Worm (Caenorhabditis elegans) whole organism, mixed stage, embryonic: Measurements from ENCODE around the gene K08C7.6.

Source experiments
- M03D4.4 ChIP-seq: sonication (generic microtip); optimal IDR thresholded peaks from 2 replicates; lab custom pipeline; 2017; ENCODE audit warnings: mild to moderate bottlenecking, missing genetic modification characterization, missing compliant biosample characterization
- bed-3 ChIP-seq: fragments of 200-800 bp; sonication (Bioruptor generic); optimal IDR thresholded peaks from 3 replicates; lab custom pipeline; 2018; ENCODE audit warnings: mild to moderate bottlenecking, missing genetic modification characterization, moderate library complexity, missing compliant biosample characterization
- blmp-1 ChIP-seq: fragments of 150-350 bp; optimal IDR thresholded peaks from 2 replicates; lab custom pipeline; 2014; ENCODE audit warnings: missing biosample characterization, missing genetic modification characterization
- ceh-39 ChIP-seq: fragments of 150-350 bp; optimal IDR thresholded peaks from 2 replicates; lab custom pipeline; 2014; ENCODE audit warnings: missing biosample characterization, missing genetic modification characterization
- ceh-43 ChIP-seq: fragments of 200-800 bp; sonication (Bioruptor generic); optimal IDR thresholded peaks from 2 replicates; lab custom pipeline; 2018; ENCODE audit warnings: mild to moderate bottlenecking, missing genetic modification characterization, moderate library complexity, missing compliant biosample characterization
- ceh-83 ChIP-seq: fragments of 200-800 bp; sonication (Bioruptor generic); optimal IDR thresholded peaks from 2 replicates; lab custom pipeline; 2018; ENCODE audit warnings: mild to moderate bottlenecking, missing genetic modification characterization, missing compliant biosample characterization
- ces-1 ChIP-seq: fragments of 150-350 bp; optimal IDR thresholded peaks from 2 replicates; lab custom pipeline; 2014; ENCODE audit warnings: missing biosample characterization, missing genetic modification reagents, missing genetic modification characterization
- cnd-1 ChIP-seq: fragments of 200-800 bp; sonication (Bioruptor generic); optimal IDR thresholded peaks from 2 replicates; lab custom pipeline; 2018; ENCODE audit warnings: mild to moderate bottlenecking, missing genetic modification characterization, missing compliant biosample characterization
- drap-1 ChIP-seq: fragments of 200-800 bp; sonication (Bioruptor generic); optimal IDR thresholded peaks from 3 replicates; lab custom pipeline; 2018; ENCODE audit warnings: mild to moderate bottlenecking, missing genetic modification characterization, missing compliant biosample characterization
- elt-1 ChIP-seq: sonication (generic microtip); optimal IDR thresholded peaks from 2 replicates; lab custom pipeline; 2017; ENCODE audit warnings: missing genetic modification characterization, mild to moderate bottlenecking, missing compliant biosample characterization, antibody characterized with exemption, moderate library complexity, borderline replicate concordance; ENCODE audit not compliant: insufficient read depth
- flh-1 ChIP-seq: fragments of 200-800 bp; sonication (Bioruptor generic); optimal IDR thresholded peaks from 2 replicates; lab custom pipeline; 2018; ENCODE audit warnings: mild to moderate bottlenecking, missing genetic modification characterization, moderate library complexity, missing compliant biosample characterization
- ham-2 ChIP-seq: fragments of 200-800 bp; sonication (Bioruptor generic); optimal IDR thresholded peaks from 2 replicates; lab custom pipeline; 2018; ENCODE audit warnings: mild to moderate bottlenecking, missing genetic modification characterization, missing compliant biosample characterization
- hlh-1 ChIP-seq: fragments of 150-350 bp; optimal IDR thresholded peaks from 2 replicates; lab custom pipeline; 2014; ENCODE audit warnings: missing biosample characterization, missing genetic modification reagents, missing genetic modification characterization
- lin-13 ChIP-seq: fragments of 150-350 bp; optimal IDR thresholded peaks from 2 replicates; lab custom pipeline; 2014; ENCODE audit warnings: missing biosample characterization, missing genetic modification characterization
- lin-32 ChIP-seq: fragments of 200-800 bp; sonication (Bioruptor generic); optimal IDR thresholded peaks from 2 replicates; lab custom pipeline; 2018; ENCODE audit warnings: mild to moderate bottlenecking, missing genetic modification characterization, missing compliant biosample characterization
- lsy-2 ChIP-seq: fragments of 150-350 bp; optimal IDR thresholded peaks from 2 replicates; lab custom pipeline; 2014; ENCODE audit warnings: missing biosample characterization, missing genetic modification characterization
- mab-5 ChIP-seq: fragments of 150-350 bp; optimal IDR thresholded peaks from 2 replicates; lab custom pipeline; 2014; ENCODE audit warnings: missing biosample characterization, missing genetic modification characterization
- mep-1 ChIP-seq: fragments of 150-350 bp; optimal IDR thresholded peaks from 2 replicates; lab custom pipeline; 2017; ENCODE audit warnings: missing biosample characterization, missing genetic modification reagents, missing genetic modification characterization, inconsistent platforms
- nhr-12 ChIP-seq: fragments of 150-350 bp; optimal IDR thresholded peaks from 2 replicates; lab custom pipeline; 2014; ENCODE audit warnings: missing biosample characterization, missing genetic modification characterization
- nhr-2 ChIP-seq: fragments of 150-350 bp; optimal IDR thresholded peaks from 2 replicates; lab custom pipeline; 2014; ENCODE audit warnings: missing biosample characterization, missing genetic modification characterization
- nhr-237 ChIP-seq: fragments of 150-350 bp; optimal IDR thresholded peaks from 2 replicates; lab custom pipeline; 2014; ENCODE audit warnings: missing biosample characterization, missing genetic modification characterization
- nhr-28 ChIP-seq: fragments of 150-350 bp; optimal IDR thresholded peaks from 2 replicates; lab custom pipeline; 2014; ENCODE audit warnings: missing biosample characterization, missing genetic modification characterization
- nhr-76 ChIP-seq: sonication (generic microtip); optimal IDR thresholded peaks from 2 replicates; lab custom pipeline; 2017; ENCODE audit warnings: missing biosample characterization, missing genetic modification characterization
- pha-4 ChIP-seq: fragments of 150-350 bp; optimal IDR thresholded peaks from 2 replicates; lab custom pipeline; 2018; ENCODE audit warnings: missing biosample characterization, missing genetic modification reagents, missing genetic modification characterization
- sem-2 ChIP-seq: fragments of 200-800 bp; sonication (Bioruptor generic); optimal IDR thresholded peaks from 2 replicates; lab custom pipeline; 2018; ENCODE audit warnings: mild to moderate bottlenecking, missing genetic modification characterization, missing compliant biosample characterization
- snpc-4 ChIP-seq: fragments of 150-350 bp; optimal IDR thresholded peaks from 2 replicates; lab custom pipeline; 2014; ENCODE audit warnings: missing biosample characterization, missing genetic modification characterization
- sptf-1 ChIP-seq: sonication (generic microtip); optimal IDR thresholded peaks from 2 replicates; lab custom pipeline; 2017; ENCODE audit warnings: mild to moderate bottlenecking, missing genetic modification characterization, moderate library complexity, missing compliant biosample characterization
- tbx-8 ChIP-seq: fragments of 200-800 bp; sonication (Bioruptor generic); optimal IDR thresholded peaks from 2 replicates; lab custom pipeline; 2018; ENCODE audit warnings: mild to moderate bottlenecking, missing genetic modification characterization, moderate library complexity, missing compliant biosample characterization
- unc-120 ChIP-seq: sonication (generic microtip); optimal IDR thresholded peaks from 2 replicates; lab custom pipeline; 2017; ENCODE audit warnings: missing genetic modification characterization, missing compliant biosample characterization; ENCODE audit not compliant: poor library complexity, severe bottlenecking
- unc-62 ChIP-seq: fragments of 150-350 bp; optimal IDR thresholded peaks from 2 replicates; lab custom pipeline; 2014; ENCODE audit warnings: missing biosample characterization, missing genetic modification reagents, missing genetic modification characterization
- zip-8 ChIP-seq: fragments of 150-350 bp; optimal IDR thresholded peaks from 2 replicates; lab custom pipeline; 2014; ENCODE audit warnings: missing biosample characterization, missing genetic modification characterization
- ztf-11 ChIP-seq: fragments of 150-350 bp; optimal IDR thresholded peaks from 2 replicates; lab custom pipeline; 2014; ENCODE audit warnings: missing biosample characterization, missing genetic modification characterization

Gene K08C7.6

DNA sequence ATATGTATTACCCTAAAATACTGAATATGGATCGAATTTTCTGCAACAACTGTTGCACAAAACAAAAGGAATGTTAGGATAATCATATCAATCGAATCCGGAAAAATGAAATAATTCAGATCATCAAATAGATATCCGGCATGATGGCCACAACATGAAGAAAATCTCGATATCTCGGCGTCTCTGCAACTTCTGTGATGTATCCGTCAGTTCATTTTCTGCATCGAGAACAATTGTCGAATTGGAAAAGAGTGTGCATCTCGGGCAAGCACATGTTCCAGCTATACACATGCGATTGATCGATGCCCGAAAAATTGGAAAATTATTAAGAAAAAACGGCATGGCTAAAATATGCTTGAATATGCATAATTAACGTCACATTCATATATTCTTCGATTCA is at the start of gene K08C7.6, which contains the start of gene R102.1:
TSS of gene K08C7.6 (minus strand) at position 101 of the 400 bp plus-strand sequence.
TSS of gene R102.1 (plus strand) at position 291 of the 400 bp plus-strand sequence.
- TF ChIP-seq lin-32 (GFP tag; lab: Kevin White, UChicago) (no peak), drap-1 (GFP tag; lab: Kevin White, UChicago) (no peak), hlh-1 (no peak), cnd-1 (tag; lab: Kevin White, UChicago) (no peak), snpc-4 (tag; lab: Kevin White, UChicago) (no peak), ceh-83 (GFP tag; lab: Kevin White, UChicago) (no peak), unc-120 (peak; percentile 16)

DNA sequence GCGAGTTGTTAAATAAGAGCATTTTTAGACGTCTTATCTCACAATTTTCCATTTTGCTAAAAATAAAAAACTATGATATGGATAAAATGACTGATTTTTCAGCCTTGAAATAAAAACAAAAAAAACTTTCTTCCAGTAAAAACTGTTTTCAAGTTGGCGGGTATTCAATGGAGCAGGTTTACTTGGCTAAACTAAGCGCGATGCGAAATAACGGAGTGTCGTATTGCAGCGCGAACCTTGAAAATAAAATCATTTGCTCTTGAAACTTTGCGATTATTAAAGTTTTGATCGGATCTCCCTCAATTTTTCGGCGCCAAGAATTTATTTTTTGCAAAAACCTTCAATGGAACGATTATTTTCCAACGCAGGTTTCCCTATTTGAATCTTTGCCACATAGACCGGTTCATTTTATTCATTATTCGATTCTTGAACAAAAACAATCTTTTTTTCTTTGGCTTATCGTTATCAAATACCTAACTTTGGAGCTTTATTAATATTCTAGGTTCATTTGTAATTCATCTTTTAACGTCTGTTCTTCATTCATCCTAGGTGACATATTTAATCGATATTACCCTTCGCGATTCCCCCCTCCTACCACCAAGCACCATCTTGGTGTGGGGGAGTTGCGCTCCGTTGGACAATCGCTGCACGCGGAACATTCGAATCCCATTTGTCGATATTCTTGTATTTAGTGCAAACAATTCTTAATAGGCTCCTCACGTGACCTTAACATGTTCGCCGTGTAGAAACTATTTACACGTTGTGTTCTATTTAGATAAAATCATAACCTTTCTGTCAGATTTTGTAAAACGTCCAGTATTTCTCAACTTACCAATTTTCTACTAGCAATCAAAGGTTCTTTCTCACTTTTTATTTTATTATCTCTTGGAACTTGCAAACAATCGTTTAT is 49.1 kb upstream of the K08C7.6 start, which contains the start of the genes orc-5 and cyb-1:
TSS of gene orc-5 (minus strand) at position 62 of the 910 bp plus-strand sequence.
TSS of gene cyb-1 (plus strand) at position 690 of the 910 bp plus-strand sequence.
- TF ChIP-seq unc-120: no peak
- no peak for TF ChIP-seq ceh-43 (GFP tag; lab: Kevin White, UChicago)
- no peak for TF ChIP-seq elt-1 (tag; lab: Kevin White, UChicago)
- TF ChIP-seq cnd-1 (tag; lab: Kevin White, UChicago): no peak
- no peak for TF ChIP-seq sem-2 (GFP tag; lab: Kevin White, UChicago)
- TF ChIP-seq ztf-11 (tag; lab: Kevin White, UChicago): no peak
- TF ChIP-seq sptf-1 (tag; lab: Kevin White, UChicago): peak; percentile 42
- TF ChIP-seq ces-1 (GFP tag; lab: Kevin White, UChicago): peak; percentile 55
- TF ChIP-seq ham-2 (GFP tag; lab: Kevin White, UChicago): no peak
- TF ChIP-seq mep-1 (tag; lab: Kevin White, UChicago): peak; percentile 71
- no peak for TF ChIP-seq nhr-12 (tag; lab: Kevin White, UChicago)
- TF ChIP-seq unc-62 (GFP tag; lab: Kevin White, UChicago): no peak
- no peak for TF ChIP-seq M03D4.4 (tag; lab: Kevin White, UChicago)
- TF ChIP-seq lsy-2 (tag; lab: Kevin White, UChicago): peak; percentile 47
- TF ChIP-seq mab-5 (tag; lab: Kevin White, UChicago): peak; percentile 24
- peak; percentile 57 for TF ChIP-seq nhr-237 (tag; lab: Kevin White, UChicago)
- peak; percentile 40 for TF ChIP-seq lin-13 (tag; lab: Kevin White, UChicago)
- no peak for TF ChIP-seq zip-8 (tag; lab: Kevin White, UChicago)
- TF ChIP-seq nhr-76 (tag; lab: Kevin White, UChicago): no peak
- peak; percentile 54 for TF ChIP-seq pha-4 (tag; lab: Kevin White, UChicago)
- TF ChIP-seq tbx-8 (GFP tag; lab: Kevin White, UChicago): no peak
- no peak for TF ChIP-seq snpc-4 (tag; lab: Kevin White, UChicago)
- TF ChIP-seq flh-1 (GFP tag; lab: Kevin White, UChicago): no peak
- TF ChIP-seq blmp-1: no peak
- TF ChIP-seq bed-3 (GFP tag; lab: Kevin White, UChicago): no peak
- peak; percentile 7 for TF ChIP-seq ceh-83 (GFP tag; lab: Kevin White, UChicago)
- TF ChIP-seq nhr-28 (tag; lab: Kevin White, UChicago): no peak
- peak; percentile 39 for TF ChIP-seq hlh-1
- TF ChIP-seq, all 35 proteins: peak for 10

- TF ChIP-seq nhr-76 (tag; lab: Kevin White, UChicago) (no peak), lin-13 (tag; lab: Kevin White, UChicago) (no peak), pha-4 (tag; lab: Kevin White, UChicago) (no peak), nhr-2 (peak; percentile 7), snpc-4 (tag; lab: Kevin White, UChicago) (no peak), M03D4.4 (tag; lab: Kevin White, UChicago) (no peak)
- TF ChIP-seq, all 35 proteins: peak for 1
Observed at ce11 chrIV:10727734-10728133, 42.1 kb upstream of the K08C7.6 start, which contains the start of gene ZC168.2. TSS of gene ZC168.2 (plus strand) at chrIV:10728034.

- no peak for TF ChIP-seq lin-32 (GFP tag; lab: Kevin White, UChicago)
- no peak for TF ChIP-seq sptf-1 (tag; lab: Kevin White, UChicago)
- TF ChIP-seq nhr-76 (tag; lab: Kevin White, UChicago): no peak
- no peak for TF ChIP-seq sem-2 (GFP tag; lab: Kevin White, UChicago)
- no peak for TF ChIP-seq drap-1 (GFP tag; lab: Kevin White, UChicago)
- no peak for TF ChIP-seq mab-5 (tag; lab: Kevin White, UChicago)
- TF ChIP-seq ztf-11 (tag; lab: Kevin White, UChicago): no peak
- no peak for TF ChIP-seq nhr-28 (tag; lab: Kevin White, UChicago)
- TF ChIP-seq mep-1 (tag; lab: Kevin White, UChicago): no peak
- no peak for TF ChIP-seq unc-62 (GFP tag; lab: Kevin White, UChicago)
- no peak for TF ChIP-seq pha-4 (tag; lab: Kevin White, UChicago)
- TF ChIP-seq ceh-39: no peak
- TF ChIP-seq lin-13 (tag; lab: Kevin White, UChicago): no peak
- no peak for TF ChIP-seq ceh-43 (GFP tag; lab: Kevin White, UChicago)
- TF ChIP-seq bed-3 (GFP tag; lab: Kevin White, UChicago): no peak
- no peak for TF ChIP-seq ceh-83 (GFP tag; lab: Kevin White, UChicago)
- no peak for TF ChIP-seq nhr-2
- no peak for TF ChIP-seq ces-1 (GFP tag; lab: Kevin White, UChicago)
- no peak for TF ChIP-seq ham-2 (GFP tag; lab: Kevin White, UChicago)
Observed at ce11 chrIV:10718865-10719264, 33.2 kb upstream of the K08C7.6 start.
